Fruit fly (Drosophila melanogaster): ENCODE data around the gene daed.
A peak's percentile ranks its signal among the peaks of the same experiment; 100 is the strongest.

Gene daed

dm6 chr2L:2196590-2197474 lies 19.3 kb downstream of the daed start (continued):
- no peak for TF ChIP-seq CG17186 (GFP tag; optimal IDR thresholded peaks at IDR 0.05)
- peak; percentile 81 for TF ChIP-seq CG17912 (GFP tag; optimal IDR thresholded peaks at IDR 0.05)
- peak; percentile 25 for TF ChIP-seq Spps (tag; optimal IDR thresholded peaks at IDR 0.05)
- TF ChIP-seq tup (GFP tag; optimal IDR thresholded peaks at IDR 0.05): peak; percentile 10
- TF ChIP-seq bowl (GFP tag; IDR thresholded peaks at IDR 0.05): no peak
- TF ChIP-seq Vsx1 (GFP tag; optimal IDR thresholded peaks at IDR 0.05): peak; percentile 98
- TF ChIP-seq Bgb (GFP tag; IDR thresholded peaks at IDR 0.05; ENCODE audit: partially characterized antibody): no peak
- peak; percentile 35 for TF ChIP-seq ewg (GFP tag; optimal IDR thresholded peaks at IDR 0.05)
- TF ChIP-seq Max (GFP tag; optimal IDR thresholded peaks at IDR 0.05): peak; percentile 70
- no peak for TF ChIP-seq CG11247 (GFP tag; IDR thresholded peaks at IDR 0.05)
- no peak for TF ChIP-seq prd (optimal IDR thresholded peaks at IDR 0.05)
- no peak for TF ChIP-seq prd (GFP tag; IDR thresholded peaks at IDR 0.05)
- TF ChIP-seq CG12391 (tag; optimal IDR thresholded peaks at IDR 0.05): peak; percentile 65
- TF ChIP-seq GATAe (GFP tag; conservative IDR thresholded peaks at IDR 0.05): no peak
- peak; percentile 28 for TF ChIP-seq Bdp1 (GFP tag; optimal IDR thresholded peaks at IDR 0.05)
- no peak for TF ChIP-seq CG4617 (GFP tag; optimal IDR thresholded peaks at IDR 0.05; ENCODE audit: borderline replicate concordance)
- TF ChIP-seq CG1603 (tag; optimal IDR thresholded peaks at IDR 0.05): peak; percentile 52
- TF ChIP-seq jumu (GFP tag; optimal IDR thresholded peaks at IDR 0.05): no peak
- TF ChIP-seq E2f1 (GFP tag; IDR thresholded peaks at IDR 0.05): no peak
- TF ChIP-seq hb (GFP tag; IDR thresholded peaks at IDR 0.05; ENCODE audit: partially characterized antibody): no peak
- TF ChIP-seq mld (GFP tag; IDR thresholded peaks at IDR 0.05; ENCODE audit: partially characterized antibody): no peak
- TF ChIP-seq CG13296 (GFP tag; optimal IDR thresholded peaks at IDR 0.05): peak; percentile 84
- TF ChIP-seq ato (GFP tag; IDR thresholded peaks at IDR 0.05; ENCODE audit: partially characterized antibody): no peak
- peak; percentile 66 for TF ChIP-seq fd64A (GFP tag; optimal IDR thresholded peaks at IDR 0.05)
- no peak for TF ChIP-seq dimm (GFP tag; IDR thresholded peaks at IDR 0.05)
- peak; percentile 74 for TF ChIP-seq lab (GFP tag; optimal IDR thresholded peaks at IDR 0.05)
- no peak for TF ChIP-seq CG31224 (GFP tag; IDR thresholded peaks at IDR 0.05)
- TF ChIP-seq Dll (GFP tag; IDR thresholded peaks at IDR 0.05; ENCODE audit: partially characterized antibody): no peak
- TF ChIP-seq Jarid2 (GFP tag; optimal IDR thresholded peaks at IDR 0.05): peak; percentile 55
- peak; percentile 5 for TF ChIP-seq org-1 (GFP tag; optimal IDR thresholded peaks at IDR 0.05)
- TF ChIP-seq CG32772 (GFP tag; IDR thresholded peaks at IDR 0.05): no peak
- TF ChIP-seq CG6683 (GFP tag; optimal IDR thresholded peaks at IDR 0.05): peak; percentile 59
- peak; percentile 98 for TF ChIP-seq cg (GFP tag; optimal IDR thresholded peaks at IDR 0.05)
- TF ChIP-seq da (GFP tag; optimal IDR thresholded peaks at IDR 0.05): peak; percentile 10
- no peak for TF ChIP-seq al (GFP tag; IDR thresholded peaks at IDR 0.05)
- no peak for TF ChIP-seq CG14014 (GFP tag; IDR thresholded peaks at IDR 0.05)
- peak; percentile 86 for TF ChIP-seq HmgZ (tag; optimal IDR thresholded peaks at IDR 0.05)
- peak; percentile 95 for TF ChIP-seq cwo (GFP tag; optimal IDR thresholded peaks at IDR 0.05)
- peak in 1 of 3 experiments; percentile 97 for TF ChIP-seq Stat92E (GFP tag; optimal IDR thresholded peaks at IDR 0.05)
- TF ChIP-seq gsb-n (tag; optimal IDR thresholded peaks at IDR 0.05): peak; percentile 98
- TF ChIP-seq YL-1 (GFP tag; optimal IDR thresholded peaks at IDR 0.05): peak; percentile 53
- TF ChIP-seq onecut (GFP tag; IDR thresholded peaks at IDR 0.05): peak; percentile 50
- no peak for TF ChIP-seq oc (tag; optimal IDR thresholded peaks at IDR 0.05)
- TF ChIP-seq CG6791 (GFP tag; IDR thresholded peaks at IDR 0.05; ENCODE audit: partially characterized antibody): no peak
- TF ChIP-seq CG11696 (GFP tag; IDR thresholded peaks at IDR 0.05): no peak
- TF ChIP-seq CG17612 (GFP tag; IDR thresholded peaks at IDR 0.05): no peak
- no peak for TF ChIP-seq HLH3B (GFP tag; IDR thresholded peaks at IDR 0.05)
- peak; percentile 45 for TF ChIP-seq CG12219 (GFP tag; optimal IDR thresholded peaks at IDR 0.05)
